Fruit fly (Drosophila melanogaster) whole organism, embryonic: ENCODE measurements around the gene CG17202.
A peak's percentile ranks its signal among the peaks of the same experiment; 100 is the strongest.

ENCODE experiments used
- Abd-B ChIP-seq: fragments of 200-800 bp; sonication (Bioruptor generic); optimal IDR thresholded peaks from 2 replicates; lab custom pipeline; 2018; ENCODE audit warnings: missing biosample characterization, mild to moderate bottlenecking, missing genetic modification characterization, moderate library complexity
- Bdp1 ChIP-seq: fragments of 200-800 bp; sonication (Bioruptor generic); optimal IDR thresholded peaks from 3 replicates; lab custom pipeline; 2016; ENCODE audit warnings: missing biosample characterization, missing genetic modification characterization
- CG11456 ChIP-seq: fragments of 200-800 bp; sonication (Bioruptor generic); IDR thresholded peaks from 3 replicates; pipeline ENCODE4 v1.3.6; 2022; ENCODE audit warnings: missing biosample characterization, missing genetic modification characterization
- CG11504 ChIP-seq: fragments of 200-800 bp; sonication (Bioruptor generic); optimal IDR thresholded peaks from 3 replicates; lab custom pipeline; 2019; ENCODE audit warnings: missing biosample characterization, mild to moderate bottlenecking, missing genetic modification characterization, moderate library complexity
- CG11696 ChIP-seq: fragments of 200-800 bp; sonication (Bioruptor generic); IDR thresholded peaks from 2 replicates; pipeline ENCODE4 v1.3.6; 2022; ENCODE audit warnings: missing biosample characterization, missing genetic modification characterization
- CG13287 ChIP-seq: fragments of 200-800 bp; sonication (Bioruptor generic); IDR thresholded peaks from 2 replicates; pipeline ENCODE4 v1.3.6; 2022; ENCODE audit warnings: missing biosample characterization, missing genetic modification characterization; ENCODE audit not compliant: partially characterized antibody
- CG13424 ChIP-seq: fragments of 200-800 bp; sonication (Bioruptor generic); optimal IDR thresholded peaks from 2 replicates; lab custom pipeline; 2019; ENCODE audit warnings: missing biosample characterization, mild to moderate bottlenecking, missing genetic modification characterization, moderate library complexity
- CG15073 ChIP-seq: fragments of 200-800 bp; sonication (Bioruptor generic); optimal IDR thresholded peaks from 2 replicates; lab custom pipeline; 2016; ENCODE audit warnings: missing biosample characterization, missing genetic modification characterization
- CG1529 ChIP-seq: fragments of 200-800 bp; sonication (Bioruptor generic); optimal IDR thresholded peaks from 3 replicates; lab custom pipeline; 2018; ENCODE audit warnings: missing biosample characterization, missing genetic modification characterization
- CG15696 ChIP-seq: fragments of 200-800 bp; sonication (Bioruptor generic); optimal IDR thresholded peaks from 2 replicates; lab custom pipeline; 2019; ENCODE audit warnings: missing biosample characterization, mild to moderate bottlenecking, missing genetic modification characterization, moderate library complexity
- CG1602 ChIP-seq: fragments of 200-800 bp; sonication (Bioruptor generic); optimal IDR thresholded peaks from 3 replicates; lab custom pipeline; 2016; ENCODE audit warnings: missing biosample characterization, missing genetic modification characterization
- CG1603 ChIP-seq: fragments of 200-800 bp; sonication (Bioruptor generic); optimal IDR thresholded peaks from 2 replicates; lab custom pipeline; 2019; ENCODE audit warnings: missing biosample characterization, mild to moderate bottlenecking, missing genetic modification characterization, moderate library complexity
- CG16779 ChIP-seq: fragments of 200-800 bp; sonication (Bioruptor generic); IDR thresholded peaks from 2 replicates; pipeline ENCODE4 v1.3.6; 2022; ENCODE audit warnings: missing biosample characterization, missing genetic modification characterization
- CG2678 ChIP-seq: fragments of 200-800 bp; sonication (Bioruptor generic); optimal IDR thresholded peaks from 3 replicates; lab custom pipeline; 2019; ENCODE audit warnings: missing biosample characterization, mild to moderate bottlenecking, missing genetic modification characterization, moderate library complexity
- CG2712 ChIP-seq: fragments of 200-800 bp; optimal IDR thresholded peaks from 3 replicates; lab custom pipeline; 2019; ENCODE audit warnings: missing biosample characterization, mild to moderate bottlenecking, missing genetic modification characterization, moderate library complexity
- CG30020 ChIP-seq: fragments of 200-800 bp; optimal IDR thresholded peaks from 2 replicates; lab custom pipeline; 2019; ENCODE audit warnings: missing biosample characterization, mild to moderate bottlenecking, missing genetic modification characterization, moderate library complexity
- CG3065 ChIP-seq: fragments of 200-800 bp; sonication (Bioruptor generic); optimal IDR thresholded peaks from 2 replicates; lab custom pipeline; 2016; ENCODE audit warnings: missing biosample characterization, missing genetic modification characterization
- CG31224 ChIP-seq: fragments of 200-800 bp; sonication (Bioruptor generic); IDR thresholded peaks from 2 replicates; pipeline ENCODE4 v1.3.6; 2022; ENCODE audit warnings: missing biosample characterization, missing genetic modification characterization
- CG33213 ChIP-seq: fragments of 200-800 bp; sonication (Bioruptor generic); optimal IDR thresholded peaks from 3 replicates; lab custom pipeline; 2016; ENCODE audit warnings: missing biosample characterization, missing genetic modification characterization
- CG3838 ChIP-seq: fragments of 200-800 bp; sonication (Bioruptor generic); optimal IDR thresholded peaks from 3 replicates; lab custom pipeline; 2016; ENCODE audit warnings: missing biosample characterization, missing genetic modification characterization
- CG4424 ChIP-seq: fragments of 200-800 bp; sonication (Bioruptor generic); optimal IDR thresholded peaks from 3 replicates; lab custom pipeline; 2016; ENCODE audit warnings: missing biosample characterization, missing genetic modification characterization
- CG6654 ChIP-seq: fragments of 200-800 bp; sonication (Bioruptor generic); optimal IDR thresholded peaks from 2 replicates; lab custom pipeline; 2017; ENCODE audit warnings: missing biosample characterization, mild to moderate bottlenecking, missing genetic modification characterization
- CG6791 ChIP-seq: fragments of 200-800 bp; sonication (Bioruptor generic); IDR thresholded peaks from 3 replicates; pipeline ENCODE4 v1.3.6; 2022; ENCODE audit warnings: missing biosample characterization, missing genetic modification characterization; ENCODE audit not compliant: partially characterized antibody
- CG8478 ChIP-seq: fragments of >200 bp; optimal IDR thresholded peaks from 2 replicates; lab custom pipeline; 2018
- Dfd ChIP-seq, 2 experiments: fragments of >200 bp; optimal IDR thresholded peaks; 2 replicates each; lab custom pipeline; 2017; ENCODE audit warnings: missing biosample characterization in 2 of 2, missing genetic modification characterization in 2 of 2
- HLH54F ChIP-seq: fragments of 200-800 bp; sonication (Bioruptor generic); optimal IDR thresholded peaks from 3 replicates; lab custom pipeline; 2016; ENCODE audit warnings: missing biosample characterization, missing genetic modification characterization
- Hr3 ChIP-seq: fragments of 200-800 bp; sonication (Bioruptor generic); optimal IDR thresholded peaks from 3 replicates; lab custom pipeline; 2016; ENCODE audit warnings: missing biosample characterization, missing genetic modification characterization
- Lhr ChIP-seq: fragments of 200-800 bp; sonication (Bioruptor generic); optimal IDR thresholded peaks from 3 replicates; lab custom pipeline; 2017; ENCODE audit warnings: mild to moderate bottlenecking, missing biosample characterization, missing genetic modification reagents, missing genetic modification characterization
- MESR4 ChIP-seq: fragments of 200-800 bp; sonication (Bioruptor generic); optimal IDR thresholded peaks from 2 replicates; lab custom pipeline; 2018; ENCODE audit warnings: missing biosample characterization, mild to moderate bottlenecking, missing genetic modification characterization, moderate library complexity
- Stat92E ChIP-seq, 3 experiments: fragments of >200 bp in 2 of 3; fragments of 200-800 bp in 1 of 3; sonication (Bioruptor generic) in 1 of 3; optimal IDR thresholded peaks; 2 replicates each; lab custom pipeline; 2017 to 2019; ENCODE audit warnings: missing biosample characterization in 3 of 3, missing genetic modification characterization in 3 of 3, mild to moderate bottlenecking in 1 of 3, moderate library complexity in 1 of 3
- Tbp ChIP-seq: fragments of >200 bp; optimal IDR thresholded peaks from 2 replicates; lab custom pipeline; 2018; ENCODE audit warnings: missing biosample characterization, missing genetic modification characterization
- Xbp1 ChIP-seq: fragments of 200-800 bp; sonication (Bioruptor generic); optimal IDR thresholded peaks from 3 replicates; lab custom pipeline; 2016; ENCODE audit warnings: missing biosample characterization, mild to moderate bottlenecking, missing genetic modification characterization
- ac ChIP-seq: fragments of 200-800 bp; sonication (Bioruptor generic); optimal IDR thresholded peaks from 3 replicates; lab custom pipeline; 2017; ENCODE audit warnings: missing biosample characterization, mild to moderate bottlenecking, missing genetic modification characterization
- chif ChIP-seq, 2 experiments: fragments of 200-800 bp; sonication (Bioruptor generic); optimal IDR thresholded peaks; 3 replicates each; lab custom pipeline; 2016; ENCODE audit warnings: missing biosample characterization in 2 of 2, missing genetic modification characterization in 2 of 2
- corto ChIP-seq: fragments of 200-800 bp; sonication (Bioruptor generic); optimal IDR thresholded peaks from 2 replicates; lab custom pipeline; 2016; ENCODE audit warnings: missing biosample characterization, mild to moderate bottlenecking, missing genetic modification characterization, moderate library complexity
- ewg ChIP-seq: fragments of 200-800 bp; sonication (Bioruptor generic); optimal IDR thresholded peaks from 3 replicates; lab custom pipeline; 2017; ENCODE audit warnings: mild to moderate bottlenecking, missing biosample characterization, missing genetic modification reagents, missing genetic modification characterization
- fd64A ChIP-seq: fragments of 200-800 bp; sonication (Bioruptor generic); optimal IDR thresholded peaks from 3 replicates; lab custom pipeline; 2018; ENCODE audit warnings: missing biosample characterization, mild to moderate bottlenecking, missing genetic modification characterization
- gt ChIP-seq: fragments of 200-800 bp; sonication (Bioruptor generic); IDR thresholded peaks from 2 replicates; pipeline ENCODE4 v1.3.6; 2022; ENCODE audit warnings: missing biosample characterization, missing genetic modification characterization
- ham ChIP-seq: fragments of 200-800 bp; sonication (Bioruptor generic); IDR thresholded peaks from 2 replicates; pipeline ENCODE4 v1.3.6; 2022; ENCODE audit warnings: missing biosample characterization, missing genetic modification characterization
- hbn ChIP-seq: fragments of 200-800 bp; sonication (Bioruptor generic); IDR thresholded peaks from 2 replicates; pipeline ENCODE4 v1.3.6; 2022; ENCODE audit warnings: missing biosample characterization, missing genetic modification characterization; ENCODE audit not compliant: partially characterized antibody
- inv ChIP-seq: fragments of 200-800 bp; sonication (Bioruptor generic); IDR thresholded peaks from 2 replicates; pipeline ENCODE4 v1.3.6; 2022; ENCODE audit warnings: missing biosample characterization, missing genetic modification characterization; ENCODE audit not compliant: partially characterized antibody
- kay ChIP-seq: fragments of 200-800 bp; sonication (Bioruptor generic); optimal IDR thresholded peaks from 2 replicates; lab custom pipeline; 2016; ENCODE audit warnings: missing biosample characterization, missing genetic modification characterization
- oc ChIP-seq: fragments of 200-800 bp; sonication (Bioruptor generic); optimal IDR thresholded peaks from 2 replicates; lab custom pipeline; 2018; ENCODE audit warnings: missing biosample characterization, mild to moderate bottlenecking, missing genetic modification characterization, moderate library complexity
- peb ChIP-seq: fragments of 200-800 bp; sonication (Bioruptor generic); IDR thresholded peaks from 2 replicates; pipeline ENCODE4 v1.3.6; 2022; ENCODE audit warnings: missing biosample characterization, missing genetic modification characterization
- psq ChIP-seq: fragments of 200-800 bp; sonication (Bioruptor generic); optimal IDR thresholded peaks from 2 replicates; lab custom pipeline; 2017; ENCODE audit warnings: missing biosample characterization, missing genetic modification characterization
- rib ChIP-seq: fragments of 200-800 bp; sonication (Bioruptor generic); IDR thresholded peaks from 2 replicates; pipeline ENCODE4 v1.3.6; 2022; ENCODE audit warnings: missing biosample characterization, missing genetic modification characterization
- slp2 ChIP-seq: fragments of 200-800 bp; sonication (Bioruptor generic); optimal IDR thresholded peaks from 2 replicates; lab custom pipeline; 2016; ENCODE audit warnings: missing biosample characterization, missing genetic modification characterization
- so ChIP-seq: fragments of 200-800 bp; sonication (Bioruptor generic); IDR thresholded peaks from 3 replicates; pipeline ENCODE4 v1.3.6; 2022; ENCODE audit warnings: missing biosample characterization, missing genetic modification characterization
- stwl ChIP-seq: fragments of 200-800 bp; sonication (Bioruptor generic); optimal IDR thresholded peaks from 3 replicates; lab custom pipeline; 2018; ENCODE audit warnings: missing biosample characterization, mild to moderate bottlenecking, missing genetic modification characterization, moderate library complexity
- trh ChIP-seq: fragments of 200-800 bp; sonication (Bioruptor generic); optimal IDR thresholded peaks from 2 replicates; lab custom pipeline; 2016; ENCODE audit warnings: missing biosample characterization, missing genetic modification characterization

CG17202 gene

dm6 chr3R:12439401-12440143 lies 17.0 kb downstream of the CG17202 start, which contains the start of gene Desat1 (continued):
- no peak for TF ChIP-seq CG2678 (tag; lab: Kevin White, UChicago)
- TF ChIP-seq ham (GFP tag; lab: Robert Waterston, UW): no peak
- no peak for TF ChIP-seq ewg (GFP tag; lab: Kevin White, UChicago)
- no peak for TF ChIP-seq Xbp1 (GFP tag; lab: Kevin White, UChicago)
- TF ChIP-seq CG11456 (GFP tag; lab: Robert Waterston, UW): no peak
- no peak for TF ChIP-seq rib (GFP tag; lab: Robert Waterston, UW)
- TF ChIP-seq Stat92E (GFP tag; optimal IDR thresholded peaks at IDR 0.05; lab: Kevin White, UChicago): peak in 1 of 3 experiments; percentile 41
- peak; percentile 41 for TF ChIP-seq Abd-B
- TF ChIP-seq CG11696 (GFP tag; lab: Robert Waterston, UW): no peak
- TF ChIP-seq CG1602 (GFP tag; lab: Kevin White, UChicago): no peak
- TF ChIP-seq inv (GFP tag; lab: Robert Waterston, UW): peak; percentile 82
- peak; percentile 94 for TF ChIP-seq CG13287 (GFP tag; lab: Robert Waterston, UW)
- TF ChIP-seq CG6791 (GFP tag; lab: Robert Waterston, UW): peak; percentile 95
- no peak for TF ChIP-seq CG33213 (GFP tag; lab: Kevin White, UChicago)
- no peak for TF ChIP-seq CG4424 (GFP tag; lab: Kevin White, UChicago)
- TF ChIP-seq so (GFP tag; lab: Robert Waterston, UW): no peak
- TF ChIP-seq chif (GFP tag; optimal IDR thresholded peaks at IDR 0.05; lab: Kevin White, UChicago): no peak
- TF ChIP-seq CG3838 (GFP tag; lab: Kevin White, UChicago): no peak
- TF ChIP-seq hbn (GFP tag; lab: Robert Waterston, UW): peak; percentile 89
- TF ChIP-seq CG15696: no peak
- TF ChIP-seq stwl (tag; lab: Kevin White, UChicago): peak; percentile 86
- TF ChIP-seq CG15073 (GFP tag; lab: Kevin White, UChicago): no peak
- peak; percentile 32 for TF ChIP-seq CG30020
- TF ChIP-seq Bdp1: no peak
- TF ChIP-seq MESR4 (GFP tag; lab: Kevin White, UChicago): peak; percentile 40
- no peak for TF ChIP-seq Lhr (GFP tag; lab: Kevin White, UChicago)
- no peak for TF ChIP-seq slp2 (GFP tag; lab: Kevin White, UChicago)
- TF ChIP-seq CG8478 (lab: Kevin White, UChicago): no peak
- TF ChIP-seq psq (GFP tag; lab: Kevin White, UChicago): no peak
- no peak for TF ChIP-seq CG6654 (GFP tag; lab: Kevin White, UChicago)
- no peak for TF ChIP-seq kay
- no peak for TF ChIP-seq Tbp (GFP tag; lab: Kevin White, UChicago)
- TF ChIP-seq trh: no peak
- TF ChIP-seq peb (GFP tag; lab: Robert Waterston, UW): no peak
- TF ChIP-seq CG2712 (tag; lab: Kevin White, UChicago): peak; percentile 38
- no peak for TF ChIP-seq CG31224
- no peak for TF ChIP-seq gt
- TF ChIP-seq CG3065 (GFP tag; lab: Kevin White, UChicago): no peak
- TF ChIP-seq CG13424 (tag; lab: Kevin White, UChicago): no peak
- TF ChIP-seq oc (tag; lab: Kevin White, UChicago): no peak
- no peak for TF ChIP-seq Dfd (GFP tag; optimal IDR thresholded peaks at IDR 0.05; lab: Kevin White, UChicago)
- TF ChIP-seq CG11504 (tag; lab: Kevin White, UChicago): no peak
- TF ChIP-seq corto (GFP tag; lab: Kevin White, UChicago): no peak
- no peak for TF ChIP-seq fd64A (GFP tag; lab: Kevin White, UChicago)
- no peak for TF ChIP-seq CG1529 (GFP tag; lab: Kevin White, UChicago)
- TF ChIP-seq CG1603 (tag; lab: Kevin White, UChicago): peak; percentile 27
- no peak for TF ChIP-seq HLH54F (GFP tag; lab: Kevin White, UChicago)
- no peak for TF ChIP-seq Hr3
- TF ChIP-seq ac: no peak
- no peak for TF ChIP-seq CG16779 (GFP tag; lab: Robert Waterston, UW)
